Worm (Caenorhabditis elegans) whole organism, L4/young adult: ENCODE data around the gene ugt-58.

Source experiments
- W03F9.2 ChIP-seq: fragments of 150-350 bp; optimal IDR thresholded peaks from 2 replicates; lab custom pipeline; 2014; ENCODE audit warnings: missing biosample characterization, missing genetic modification characterization
- dao-5 ChIP-seq: sonication (generic microtip); optimal IDR thresholded peaks from 2 replicates; lab custom pipeline; 2016; ENCODE audit warnings: missing genotype, missing genetic modification characterization, moderate library complexity, missing compliant biosample characterization
- him-1 ChIP-seq: sonication (generic microtip); optimal IDR thresholded peaks from 2 replicates; lab custom pipeline; 2016; ENCODE audit warnings: missing genotype, missing genetic modification reagents, missing genetic modification characterization, missing compliant biosample characterization

ce11 chrII:9601679-9602078 lies 15.1 kb upstream of the ugt-58 start:
- TF ChIP-seq him-1 (tag; lab: Kevin White, UChicago) (no peak), dao-5 (tag; lab: Kevin White, UChicago) (no peak), W03F9.2 (tag; lab: Kevin White, UChicago) (no peak)
